Worm (Caenorhabditis elegans) whole organism, mixed stage, embryonic: Measurements from ENCODE around the gene T26H5.4.

Source experiments
- lin-13 ChIP-seq: fragments of 150-350 bp; optimal IDR thresholded peaks from 2 replicates; lab custom pipeline; 2014; ENCODE audit warnings: missing biosample characterization, missing genetic modification characterization
- nhr-12 ChIP-seq: fragments of 150-350 bp; optimal IDR thresholded peaks from 2 replicates; lab custom pipeline; 2014; ENCODE audit warnings: missing biosample characterization, missing genetic modification characterization

ce11 chrV:15398728-15399127 is 49.8 kb downstream of the T26H5.4 start, which contains the start of gene fbxa-199:
- TF ChIP-seq nhr-12 (tag; lab: Kevin White, UChicago) (no peak), lin-13 (tag; lab: Kevin White, UChicago) (no peak)
